Worm (Caenorhabditis elegans) whole organism, young adult: ENCODE measurements around the gene F32B6.4.

Experiments
- B0019.2 ChIP-seq: fragments of 200-800 bp; sonication (Bioruptor generic); conservative IDR thresholded peaks from 2 replicates; pipeline ENCODE4 v1.3.6; 2022; ENCODE audit warnings: missing genetic modification reagents, missing genetic modification characterization, missing compliant biosample characterization
- F10E7.11 ChIP-seq: sonication (generic microtip); optimal IDR thresholded peaks from 2 replicates; lab custom pipeline; 2017; ENCODE audit warnings: mild to moderate bottlenecking, missing genetic modification characterization, moderate library complexity, missing compliant biosample characterization
- F37B4.10 ChIP-seq: fragments of 200-800 bp; sonication (Bioruptor generic); IDR thresholded peaks from 2 replicates; pipeline ENCODE4 v1.3.6; 2022; ENCODE audit warnings: missing genetic modification characterization, missing compliant biosample characterization
- F39B2.1 ChIP-seq: fragments of 200-800 bp; sonication (Bioruptor generic); IDR thresholded peaks from 2 replicates; pipeline ENCODE4 v1.3.6; 2022; ENCODE audit warnings: missing genetic modification reagents, missing genetic modification characterization, missing compliant biosample characterization
- F49E8.2 ChIP-seq: sonication (generic microtip); optimal IDR thresholded peaks from 3 replicates; lab custom pipeline; 2017; ENCODE audit warnings: missing genetic modification characterization, mild to moderate bottlenecking, missing compliant biosample characterization, antibody characterized with exemption, moderate library complexity; ENCODE audit not compliant: insufficient read depth
- F55B11.4 ChIP-seq: sonication (generic microtip); optimal IDR thresholded peaks from 2 replicates; lab custom pipeline; 2016; ENCODE audit warnings: missing compliant biosample characterization, missing genetic modification characterization, borderline replicate concordance; ENCODE audit not compliant: insufficient read depth
- F57A8.1 ChIP-seq: fragments of 200-800 bp; sonication (Bioruptor generic); optimal IDR thresholded peaks from 2 replicates; lab custom pipeline; 2018; ENCODE audit warnings: mild to moderate bottlenecking, missing genetic modification characterization, moderate library complexity, missing compliant biosample characterization
- K12H6.12 ChIP-seq: fragments of 200-800 bp; sonication (Bioruptor generic); optimal IDR thresholded peaks from 2 replicates; lab custom pipeline; 2018; ENCODE audit warnings: mild to moderate bottlenecking, missing genetic modification characterization, missing compliant biosample characterization
- T26A5.8 ChIP-seq: sonication (generic microtip); optimal IDR thresholded peaks from 2 replicates; lab custom pipeline; 2016; ENCODE audit warnings: missing genetic modification characterization, missing compliant biosample characterization
- aptf-3 ChIP-seq: fragments of 200-800 bp; sonication (Bioruptor generic); IDR thresholded peaks from 2 replicates; pipeline ENCODE4 v1.3.6; 2022; ENCODE audit warnings: missing genetic modification characterization, missing compliant biosample characterization
- ccch-3 ChIP-seq: fragments of 200-800 bp; sonication (Bioruptor generic); optimal IDR thresholded peaks from 2 replicates; lab custom pipeline; 2018; ENCODE audit warnings: mild to moderate bottlenecking, missing genetic modification characterization, missing compliant biosample characterization
- ceh-100 ChIP-seq: fragments of 200-800 bp; sonication (Bioruptor generic); IDR thresholded peaks from 2 replicates; pipeline ENCODE4 v1.3.6; 2022; ENCODE audit warnings: missing genetic modification reagents, missing genetic modification characterization, missing compliant biosample characterization
- ceh-27 ChIP-seq: fragments of 200-800 bp; sonication (Bioruptor generic); optimal IDR thresholded peaks from 2 replicates; lab custom pipeline; 2018; ENCODE audit warnings: mild to moderate bottlenecking, missing genetic modification characterization, moderate library complexity, missing compliant biosample characterization
- ceh-40 ChIP-seq: fragments of 200-800 bp; sonication (Bioruptor generic); IDR thresholded peaks from 2 replicates; pipeline ENCODE4 v1.3.6; 2022; ENCODE audit warnings: missing genetic modification characterization, missing compliant biosample characterization
- ceh-91 ChIP-seq: fragments of 200-800 bp; sonication (Bioruptor generic); IDR thresholded peaks from 2 replicates; pipeline ENCODE4 v1.3.6; 2022; ENCODE audit warnings: missing genetic modification reagents, missing genetic modification characterization, missing compliant biosample characterization
- chd-7 ChIP-seq: sonication (generic microtip); optimal IDR thresholded peaks from 2 replicates; lab custom pipeline; 2016; ENCODE audit warnings: mild to moderate bottlenecking, missing genetic modification characterization, moderate library complexity, missing compliant biosample characterization
- die-1 ChIP-seq: sonication (generic microtip); optimal IDR thresholded peaks from 2 replicates; lab custom pipeline; 2016; ENCODE audit warnings: missing genotype, mild to moderate bottlenecking, missing genetic modification characterization, missing compliant biosample characterization
- dox-1 ChIP-seq: fragments of 200-800 bp; sonication (Bioruptor generic); IDR thresholded peaks from 2 replicates; pipeline ENCODE4 v1.3.6; 2022; ENCODE audit warnings: missing genetic modification reagents, missing genetic modification characterization, missing compliant biosample characterization
- dpff-1 ChIP-seq: sonication (generic microtip); optimal IDR thresholded peaks from 2 replicates; lab custom pipeline; 2017; ENCODE audit warnings: mild to moderate bottlenecking, missing genetic modification characterization, missing compliant biosample characterization
- dpl-1 ChIP-seq: fragments of 150-350 bp; optimal IDR thresholded peaks from 2 replicates; lab custom pipeline; 2014; ENCODE audit warnings: missing biosample characterization, missing genetic modification reagents, missing genetic modification characterization
- efl-1 ChIP-seq: fragments of 150-350 bp; optimal IDR thresholded peaks from 2 replicates; lab custom pipeline; 2014; ENCODE audit warnings: missing biosample characterization, missing genetic modification reagents, missing genetic modification characterization
- egl-18 ChIP-seq: fragments of 200-800 bp; sonication (Bioruptor generic); IDR thresholded peaks from 2 replicates; pipeline ENCODE4 v1.3.6; 2022; ENCODE audit warnings: missing genetic modification reagents, missing genetic modification characterization, missing compliant biosample characterization
- egl-44 ChIP-seq: fragments of 200-800 bp; sonication (Bioruptor generic); IDR thresholded peaks from 2 replicates; pipeline ENCODE4 v1.3.6; 2022; ENCODE audit warnings: missing genetic modification reagents, missing genetic modification characterization, missing compliant biosample characterization
- ekl-4 ChIP-seq: fragments of 200-800 bp; sonication (Bioruptor generic); IDR thresholded peaks from 2 replicates; pipeline ENCODE4 v1.3.6; 2022; ENCODE audit warnings: missing genetic modification reagents, missing genetic modification characterization, missing compliant biosample characterization
- ets-4 ChIP-seq: fragments of 200-800 bp; sonication (Bioruptor generic); optimal IDR thresholded peaks from 2 replicates; lab custom pipeline; 2018; ENCODE audit warnings: mild to moderate bottlenecking, missing genetic modification characterization, missing compliant biosample characterization
- gei-17 ChIP-seq: fragments of 200-800 bp; sonication (Bioruptor generic); optimal IDR thresholded peaks from 2 replicates; lab custom pipeline; 2018; ENCODE audit warnings: mild to moderate bottlenecking, missing genetic modification characterization, missing compliant biosample characterization
- him-1 ChIP-seq: sonication (generic microtip); optimal IDR thresholded peaks from 2 replicates; lab custom pipeline; 2016; ENCODE audit warnings: missing genotype, missing genetic modification reagents, missing genetic modification characterization, missing compliant biosample characterization
- hrde-1 ChIP-seq: sonication (generic microtip); optimal IDR thresholded peaks from 2 replicates; lab custom pipeline; 2016; ENCODE audit warnings: missing genetic modification characterization, mild to moderate bottlenecking, missing compliant biosample characterization, moderate library complexity, missing genotype, missing genetic modification reagents, borderline replicate concordance
- let-607 ChIP-seq, 2 experiments: fragments of 200-800 bp in 1 of 2; sonication (Bioruptor generic) in 1 of 2; sonication (generic microtip) in 1 of 2; optimal IDR thresholded peaks; 2 replicates each; lab custom pipeline; 2016 to 2018; ENCODE audit warnings: mild to moderate bottlenecking in 2 of 2, missing compliant biosample characterization in 2 of 2, missing genetic modification characterization in 2 of 2, moderate library complexity in 2 of 2, missing genotype in 1 of 2
- lin-26 ChIP-seq: fragments of 200-800 bp; sonication (Bioruptor generic); IDR thresholded peaks from 2 replicates; pipeline ENCODE4 v1.3.6; 2022; ENCODE audit warnings: missing genetic modification reagents, missing genetic modification characterization, missing compliant biosample characterization
- lir-1 ChIP-seq: fragments of 200-800 bp; sonication (Bioruptor generic); conservative IDR thresholded peaks from 2 replicates; pipeline ENCODE4 v1.3.6; 2022; ENCODE audit warnings: missing genetic modification reagents, missing genetic modification characterization, missing compliant biosample characterization
- lsy-27 ChIP-seq: sonication (generic microtip); optimal IDR thresholded peaks from 2 replicates; lab custom pipeline; 2017; ENCODE audit warnings: missing genetic modification characterization, mild to moderate bottlenecking, missing compliant biosample characterization, antibody characterized with exemption, missing genotype, borderline replicate concordance; ENCODE audit not compliant: insufficient read depth
- madf-8 ChIP-seq: fragments of 200-800 bp; sonication (Bioruptor generic); conservative IDR thresholded peaks from 2 replicates; pipeline ENCODE4 v1.3.6; 2022; ENCODE audit warnings: missing genetic modification reagents, missing genetic modification characterization, missing compliant biosample characterization
- mcd-1 ChIP-seq: fragments of 200-800 bp; sonication (Bioruptor generic); IDR thresholded peaks from 2 replicates; pipeline ENCODE4 v1.3.6; 2022; ENCODE audit warnings: missing genetic modification reagents, missing genetic modification characterization, missing compliant biosample characterization
- mes-4 ChIP-seq: sonication (generic microtip); optimal IDR thresholded peaks from 2 replicates; lab custom pipeline; 2016; ENCODE audit warnings: missing genotype, missing genetic modification characterization, missing compliant biosample characterization
- nhr-179 ChIP-seq: sonication (generic microtip); optimal IDR thresholded peaks from 2 replicates; lab custom pipeline; 2016; ENCODE audit warnings: mild to moderate bottlenecking, missing genetic modification characterization, missing compliant biosample characterization
- nhr-27 ChIP-seq: fragments of 200-800 bp; sonication (Bioruptor generic); optimal IDR thresholded peaks from 2 replicates; lab custom pipeline; 2018; ENCODE audit warnings: mild to moderate bottlenecking, missing genetic modification characterization, moderate library complexity, missing compliant biosample characterization
- nhr-80 ChIP-seq: sonication (generic microtip); optimal IDR thresholded peaks from 2 replicates; lab custom pipeline; 2016; ENCODE audit warnings: missing genetic modification characterization, missing compliant biosample characterization
- pbrm-1 ChIP-seq: fragments of 200-800 bp; sonication (Bioruptor generic); IDR thresholded peaks from 2 replicates; pipeline ENCODE4 v1.3.6; 2022; ENCODE audit warnings: missing genetic modification reagents, missing genetic modification characterization, missing compliant biosample characterization
- rcor-1 ChIP-seq: fragments of 200-800 bp; sonication (Bioruptor generic); IDR thresholded peaks from 2 replicates; pipeline ENCODE4 v1.3.6; 2022; ENCODE audit warnings: missing genetic modification reagents, missing genetic modification characterization, missing compliant biosample characterization
- sdz-38 ChIP-seq: sonication (generic microtip); optimal IDR thresholded peaks from 2 replicates; lab custom pipeline; 2016; ENCODE audit warnings: missing genotype, missing genetic modification characterization, missing compliant biosample characterization
- sea-2 ChIP-seq: fragments of 200-800 bp; sonication (Bioruptor generic); IDR thresholded peaks from 2 replicates; pipeline ENCODE4 v1.3.6; 2022; ENCODE audit warnings: missing genetic modification characterization, missing compliant biosample characterization
- snpc-1.1 ChIP-seq: sonication (generic microtip); optimal IDR thresholded peaks from 2 replicates; lab custom pipeline; 2017; ENCODE audit warnings: missing genetic modification characterization, mild to moderate bottlenecking, missing compliant biosample characterization, antibody characterized with exemption, moderate library complexity, missing genotype, missing genetic modification reagents; ENCODE audit not compliant: insufficient read depth
- somi-1 ChIP-seq: fragments of 200-800 bp; sonication (Bioruptor generic); optimal IDR thresholded peaks from 2 replicates; lab custom pipeline; 2018; ENCODE audit warnings: mild to moderate bottlenecking, missing genetic modification characterization, missing compliant biosample characterization
- unc-130 ChIP-seq: sonication (generic microtip); optimal IDR thresholded peaks from 2 replicates; lab custom pipeline; 2016; ENCODE audit warnings: missing genetic modification reagents, missing genetic modification characterization, missing compliant biosample characterization
- zfh-2 ChIP-seq: fragments of 200-800 bp; sonication (Bioruptor generic); conservative IDR thresholded peaks from 2 replicates; pipeline ENCODE4 v1.3.6; 2022; ENCODE audit warnings: missing genetic modification reagents, missing genetic modification characterization, missing compliant biosample characterization
- ztf-22 ChIP-seq: fragments of 200-800 bp; sonication (Bioruptor generic); optimal IDR thresholded peaks from 2 replicates; lab custom pipeline; 2018; ENCODE audit warnings: mild to moderate bottlenecking, missing genetic modification characterization, moderate library complexity, missing compliant biosample characterization
- ztf-25 ChIP-seq: fragments of 200-800 bp; sonication (Bioruptor generic); IDR thresholded peaks from 2 replicates; pipeline ENCODE4 v1.3.6; 2022; ENCODE audit warnings: missing genetic modification reagents, missing genetic modification characterization, missing compliant biosample characterization
- ztf-3 ChIP-seq: fragments of 200-800 bp; sonication (Bioruptor generic); optimal IDR thresholded peaks from 2 replicates; lab custom pipeline; 2018; ENCODE audit warnings: mild to moderate bottlenecking, missing genetic modification characterization, missing compliant biosample characterization

The F32B6.4 gene

DNA sequence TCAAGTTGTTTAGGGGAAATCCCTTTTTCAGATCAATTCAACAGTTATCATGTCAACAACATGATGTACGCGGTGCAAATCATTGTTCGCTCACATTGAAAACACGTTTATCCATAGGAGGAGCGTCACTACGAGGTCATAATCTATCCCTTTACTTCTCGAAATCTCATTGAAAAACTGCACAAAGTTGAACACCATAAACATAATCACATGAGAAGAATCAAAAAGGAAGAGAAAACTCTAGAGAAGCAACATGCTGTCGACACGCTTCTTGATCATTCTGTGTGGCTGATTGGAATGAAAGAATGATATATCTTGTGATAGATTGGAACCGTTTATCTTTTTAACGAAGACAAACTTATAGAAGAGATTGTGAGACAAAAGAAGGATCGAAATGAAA, 23.9 kb downstream of the F32B6.4 start (continued):
- TF ChIP-seq F10E7.11 (tag; lab: Kevin White, UChicago), result no peak
- TF ChIP-seq egl-18, result no peak
- peak; percentile 96 for TF ChIP-seq somi-1 (GFP tag; lab: Kevin White, UChicago)
- TF ChIP-seq ztf-25, result no peak
- TF ChIP-seq dox-1, result no peak
- no peak for TF ChIP-seq efl-1
- no peak for TF ChIP-seq ceh-91 (GFP tag; lab: Robert Waterston, UW)
- TF ChIP-seq snpc-1.1, result no peak
- TF ChIP-seq sdz-38 (tag; lab: Kevin White, UChicago), result no peak
- TF ChIP-seq nhr-27 (tag; lab: Kevin White, UChicago), result no peak
- TF ChIP-seq mes-4, result no peak
- no peak for TF ChIP-seq ztf-3
- peak; percentile 55 for TF ChIP-seq die-1
- no peak for TF ChIP-seq pbrm-1 (GFP tag; lab: Robert Waterston, UW)
- no peak for TF ChIP-seq zfh-2 (GFP tag; lab: Robert Waterston, UW)
- no peak for TF ChIP-seq rcor-1 (GFP tag; lab: Robert Waterston, UW)
- TF ChIP-seq ets-4, result no peak
- TF ChIP-seq F37B4.10 (GFP tag; lab: Robert Waterston, UW), result no peak
- no peak for TF ChIP-seq ekl-4 (GFP tag; lab: Robert Waterston, UW)
- no peak for TF ChIP-seq aptf-3 (GFP tag; lab: Robert Waterston, UW)
- peak; percentile 26 for TF ChIP-seq chd-7
- no peak for TF ChIP-seq unc-130 (GFP tag; lab: Kevin White, UChicago)
- peak in 1 of 2 experiments; percentile 8 for TF ChIP-seq let-607 (tag; optimal IDR thresholded peaks at IDR 0.05; lab: Kevin White, UChicago)
- no peak for TF ChIP-seq madf-8 (GFP tag; lab: Robert Waterston, UW)
- no peak for TF ChIP-seq dpl-1
- TF ChIP-seq ceh-27 (GFP tag; lab: Kevin White, UChicago), result peak; percentile 6
- no peak for TF ChIP-seq dpff-1 (tag; lab: Kevin White, UChicago)
- TF ChIP-seq B0019.2 (GFP tag; lab: Robert Waterston, UW), result no peak
- TF ChIP-seq lir-1 (GFP tag; lab: Robert Waterston, UW), result no peak
- TF ChIP-seq him-1 (tag; lab: Kevin White, UChicago), result no peak
- TF ChIP-seq ztf-22 (GFP tag; lab: Kevin White, UChicago), result no peak
- no peak for TF ChIP-seq lsy-27
- no peak for TF ChIP-seq hrde-1 (tag; lab: Kevin White, UChicago)
- TF ChIP-seq ccch-3, result no peak
- no peak for TF ChIP-seq sea-2 (GFP tag; lab: Robert Waterston, UW)
- TF ChIP-seq ceh-100 (GFP tag; lab: Robert Waterston, UW), result no peak
- TF ChIP-seq mcd-1 (GFP tag; lab: Robert Waterston, UW), result no peak
- no peak for TF ChIP-seq T26A5.8 (tag; lab: Kevin White, UChicago)
- TF ChIP-seq nhr-179, result no peak
- peak; percentile 48; the same call in 1 of the 2 replicates for TF ChIP-seq lin-26 (GFP tag; lab: Robert Waterston, UW)
- TF ChIP-seq F55B11.4 (tag; lab: Kevin White, UChicago), result no peak
- TF ChIP-seq F39B2.1, result no peak
- TF ChIP-seq K12H6.12 (tag; lab: Kevin White, UChicago), result no peak
- TF ChIP-seq nhr-80 (tag; lab: Kevin White, UChicago), result peak; percentile 3
- no peak for TF ChIP-seq F57A8.1 (GFP tag; lab: Kevin White, UChicago)
- TF ChIP-seq gei-17 (GFP tag; lab: Kevin White, UChicago), result no peak
- TF ChIP-seq F49E8.2 (tag; lab: Kevin White, UChicago), result no peak
- no peak for TF ChIP-seq ceh-40 (GFP tag; lab: Robert Waterston, UW)
- no peak for TF ChIP-seq egl-44 (GFP tag; lab: Robert Waterston, UW)
